Worm (Caenorhabditis elegans) whole organism, midembryonic: ENCODE measurements around the gene T21C12.8.

Experiments
- cog-1 ChIP-seq: sonication (generic microtip); optimal IDR thresholded peaks from 2 replicates; lab custom pipeline; 2016; ENCODE audit warnings: missing genetic modification characterization, missing compliant biosample characterization
- flt-1 ChIP-seq: fragments of 200-800 bp; sonication (Bioruptor generic); IDR thresholded peaks from 2 replicates; pipeline ENCODE4 v1.3.6; 2022; ENCODE audit warnings: missing genetic modification characterization, missing compliant biosample characterization
- klf-2 ChIP-seq: fragments of 200-800 bp; sonication (Bioruptor generic); conservative IDR thresholded peaks from 2 replicates; pipeline ENCODE4 v1.3.6; 2022; ENCODE audit warnings: missing genetic modification reagents, missing genetic modification characterization, missing compliant biosample characterization
- med-1 ChIP-seq: sonication (generic microtip); optimal IDR thresholded peaks from 2 replicates; lab custom pipeline; 2017; ENCODE audit warnings: missing genetic modification characterization, mild to moderate bottlenecking, missing compliant biosample characterization, antibody characterized with exemption, missing genetic modification reagents; ENCODE audit not compliant: insufficient read depth
- tab-1 ChIP-seq: fragments of 200-800 bp; sonication (Bioruptor generic); IDR thresholded peaks from 2 replicates; pipeline ENCODE4 v1.3.6; 2022; ENCODE audit warnings: missing genetic modification characterization, missing compliant biosample characterization
- ztf-23 ChIP-seq: fragments of 200-800 bp; sonication (Bioruptor generic); IDR thresholded peaks from 2 replicates; pipeline ENCODE4 v1.3.6; 2022; ENCODE audit warnings: missing genetic modification reagents, missing genetic modification characterization, missing compliant biosample characterization
- ztf-29 ChIP-seq: fragments of 200-800 bp; sonication (Bioruptor generic); IDR thresholded peaks from 2 replicates; pipeline ENCODE4 v1.3.6; 2022; ENCODE audit warnings: missing genetic modification reagents, missing genetic modification characterization, missing compliant biosample characterization

- TF ChIP-seq tab-1 (GFP tag; lab: Robert Waterston, UW) (no peak), ztf-29 (GFP tag; lab: Robert Waterston, UW) (no peak), cog-1 (tag; lab: Kevin White, UChicago) (no peak), klf-2 (GFP tag; lab: Robert Waterston, UW) (no peak), flt-1 (GFP tag; lab: Robert Waterston, UW) (no peak), ztf-23 (GFP tag; lab: Robert Waterston, UW) (no peak), med-1 (GFP tag; lab: Kevin White, UChicago) (no peak)
These were observed 18.6 kb downstream of the T21C12.8 start for ce11 chrIII:10534191-10534590.
